Fruit fly (Drosophila melanogaster): ENCODE measurements around the gene KaiR1D.

The KaiR1D gene

DNA sequence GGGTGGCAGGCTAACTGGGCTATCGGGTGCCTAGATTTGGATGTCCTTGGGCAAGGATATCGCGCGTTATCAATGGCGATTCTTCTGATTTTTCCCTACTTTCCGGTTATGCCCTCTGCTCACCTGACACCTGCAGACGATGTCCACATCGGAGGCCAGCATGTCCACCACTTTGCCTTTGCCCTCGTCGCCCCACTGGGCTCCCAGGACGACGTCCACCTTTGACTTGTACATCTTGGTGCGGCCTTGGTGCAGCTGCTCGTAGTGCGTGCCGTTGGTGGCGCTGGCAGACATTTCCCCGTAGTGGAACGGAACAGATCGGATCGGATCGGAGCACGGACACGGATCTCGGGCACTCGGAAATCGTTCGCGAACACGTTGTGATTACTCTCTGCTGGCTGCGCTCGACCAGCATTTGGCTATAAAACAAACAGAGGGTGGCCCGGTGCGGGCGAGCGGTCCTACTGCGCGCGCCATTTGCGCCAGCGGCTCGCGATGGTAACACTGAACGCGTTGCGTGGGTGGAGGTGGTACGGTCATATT lies 35.8 kb downstream of the KaiR1D start, which contains the start of gene Adss (continued):
- TF ChIP-seq HLH54F (GFP tag; optimal IDR thresholded peaks at IDR 0.05) (no peak), shn (GFP tag; optimal IDR thresholded peaks at IDR 0.05) (peak; percentile 39), Mrtf (GFP tag; IDR thresholded peaks at IDR 0.05) (no peak; the same call in 2 of the 3 replicates), Sry-δ (GFP tag; optimal IDR thresholded peaks at IDR 0.05) (peak; percentile 12), lbe (GFP tag; optimal IDR thresholded peaks at IDR 0.05) (no peak), CG31441 (GFP tag; IDR thresholded peaks at IDR 0.05) (0 out of 2 replicates have a peak, but pooled peaks have one; percentile 14), wek (GFP tag; optimal IDR thresholded peaks at IDR 0.05) (peak; percentile 13), Chrac-16 (GFP tag; optimal IDR thresholded peaks at IDR 0.05) (no peak), unc-4 (GFP tag; IDR thresholded peaks at IDR 0.05; ENCODE audit: partially characterized antibody) (no peak; the same call in 1 of the 2 replicates), NC2β (GFP tag; optimal IDR thresholded peaks at IDR 0.05) (peak; percentile 42), CG17359 (tag; optimal IDR thresholded peaks at IDR 0.05) (peak; percentile 25), Max (GFP tag; optimal IDR thresholded peaks at IDR 0.05) (peak; percentile 9), CG42726 (GFP tag; IDR thresholded peaks at IDR 0.05; ENCODE audit: partially characterized antibody) (peak; percentile 79), bbx (GFP tag; IDR thresholded peaks at IDR 0.05; ENCODE audit: partially characterized antibody) (peak; percentile 32; the same call in 1 of the 2 replicates), Fer1 (GFP tag; optimal IDR thresholded peaks at IDR 0.05) (peak; percentile 21), CG17385 (GFP tag; optimal IDR thresholded peaks at IDR 0.05) (peak; percentile 43), Dbx (GFP tag; IDR thresholded peaks at IDR 0.05) (peak; percentile 77; the same call in 2 of the 3 replicates), CG12744 (GFP tag; optimal IDR thresholded peaks at IDR 0.05) (peak; percentile 20), lmd (GFP tag; IDR thresholded peaks at IDR 0.05) (peak; percentile 19; the same call in 1 of the 2 replicates), wdn (GFP tag; IDR thresholded peaks at IDR 0.05) (peak; percentile 40; the same call in 1 of the 2 replicates), CG3838 (GFP tag; optimal IDR thresholded peaks at IDR 0.05) (no peak), Rfx (GFP tag; IDR thresholded peaks at IDR 0.05) (peak; percentile 59), CG9876 (GFP tag; optimal IDR thresholded peaks at IDR 0.05) (peak; percentile 31), hkb (optimal IDR thresholded peaks at IDR 0.05) (no peak), hkb (GFP tag; IDR thresholded peaks at IDR 0.05) (peak; percentile 54), Rx (GFP tag; IDR thresholded peaks at IDR 0.05) (no peak), Hmr (GFP tag; optimal IDR thresholded peaks at IDR 0.05) (peak; percentile 50), CG6654 (GFP tag; optimal IDR thresholded peaks at IDR 0.05) (no peak), CG15073 (GFP tag; optimal IDR thresholded peaks at IDR 0.05) (no peak), Stat92E (GFP tag; optimal IDR thresholded peaks at IDR 0.05) (peak in 1 of 3 experiments; percentile 43), NC2α (GFP tag; optimal IDR thresholded peaks at IDR 0.05) (peak; percentile 33), BtbVII (GFP tag; optimal IDR thresholded peaks at IDR 0.05) (peak; percentile 43), chinmo (GFP tag; IDR thresholded peaks at IDR 0.05; ENCODE audit: partially characterized antibody) (peak; percentile 6; the same call in 2 of the 4 replicates), Atf3 (GFP tag; optimal IDR thresholded peaks at IDR 0.05) (no peak), bowl (GFP tag; IDR thresholded peaks at IDR 0.05) (peak; percentile 54; the same call in 1 of the 2 replicates), CG10979 (tag; optimal IDR thresholded peaks at IDR 0.05) (no peak), CG16779 (GFP tag; IDR thresholded peaks at IDR 0.05) (0 out of 2 replicates have a peak, but pooled peaks have one; percentile 56), HmgZ (tag; optimal IDR thresholded peaks at IDR 0.05) (peak; percentile 33), Bdp1 (GFP tag; optimal IDR thresholded peaks at IDR 0.05) (peak; percentile 18), her (GFP tag; optimal IDR thresholded peaks at IDR 0.05) (peak; percentile 59), pzg (GFP tag; optimal IDR thresholded peaks at IDR 0.05) (peak; percentile 90), sim (GFP tag; IDR thresholded peaks at IDR 0.05) (0 out of 2 replicates have a peak, but pooled peaks have one; percentile 14), al (GFP tag; IDR thresholded peaks at IDR 0.05) (peak; percentile 15; the same call in 1 of the 2 replicates), MESR4 (GFP tag; optimal IDR thresholded peaks at IDR 0.05) (peak; percentile 71), CG13624 (GFP tag; optimal IDR thresholded peaks at IDR 0.05) (peak; percentile 35), CG6689 (GFP tag; IDR thresholded peaks at IDR 0.05) (0 out of 2 replicates have a peak, but pooled peaks have one; percentile 30), CG6791 (GFP tag; IDR thresholded peaks at IDR 0.05; ENCODE audit: partially characterized antibody) (peak; percentile 54; the same call in 2 of the 3 replicates), Hand (GFP tag; optimal IDR thresholded peaks at IDR 0.05) (peak; percentile 47), CG8924 (tag; optimal IDR thresholded peaks at IDR 0.05) (no peak)

Measured in whole organism, embryonic.